Worm (Caenorhabditis elegans) whole organism, late embryonic: Measurements from ENCODE around the gene sid-2.

Source experiments
- C38D4.7 ChIP-seq: fragments of 200-800 bp; sonication (Bioruptor generic); optimal IDR thresholded peaks from 2 replicates; lab custom pipeline; 2018; ENCODE audit warnings: mild to moderate bottlenecking, missing genetic modification characterization, moderate library complexity, missing compliant biosample characterization
- Y22D7AL.16 ChIP-seq: sonication (generic microtip); optimal IDR thresholded peaks from 2 replicates; lab custom pipeline; 2016; ENCODE audit warnings: missing genetic modification characterization, missing compliant biosample characterization
- ceh-2 ChIP-seq: sonication (generic microtip); optimal IDR thresholded peaks from 2 replicates; lab custom pipeline; 2016; ENCODE audit warnings: missing genotype, missing genetic modification characterization, missing compliant biosample characterization
- dmd-4 ChIP-seq: sonication (generic microtip); optimal IDR thresholded peaks from 2 replicates; lab custom pipeline; 2016; ENCODE audit warnings: borderline replicate concordance, missing genetic modification characterization, missing compliant biosample characterization
- elt-2 ChIP-seq: sonication (generic microtip); optimal IDR thresholded peaks from 2 replicates; lab custom pipeline; 2016; ENCODE audit warnings: missing genetic modification reagents, missing genetic modification characterization, missing compliant biosample characterization
- lin-11 ChIP-seq: fragments of 200-800 bp; sonication (Bioruptor generic); optimal IDR thresholded peaks from 2 replicates; lab custom pipeline; 2018; ENCODE audit warnings: mild to moderate bottlenecking, missing genetic modification characterization, missing compliant biosample characterization
- pqm-1 ChIP-seq: sonication (generic microtip); optimal IDR thresholded peaks from 2 replicates; lab custom pipeline; 2016; ENCODE audit warnings: missing genetic modification characterization, missing compliant biosample characterization
- sox-4 ChIP-seq: sonication (generic microtip); optimal IDR thresholded peaks from 2 replicates; lab custom pipeline; 2017; ENCODE audit warnings: mild to moderate bottlenecking, missing genetic modification characterization, inconsistent platforms, missing compliant biosample characterization
- ztf-16 ChIP-seq: sonication (generic microtip); optimal IDR thresholded peaks from 2 replicates; lab custom pipeline; 2017; ENCODE audit warnings: missing genetic modification characterization, missing compliant biosample characterization

ce11 chrIII:13710666-13711065 lies 31.4 kb downstream of the sid-2 start:
- no peak for TF ChIP-seq elt-2
- no peak for TF ChIP-seq pqm-1 (tag; lab: Kevin White, UChicago)
- no peak for TF ChIP-seq ceh-2
- TF ChIP-seq ztf-16: no peak
- no peak for TF ChIP-seq sox-4 (tag; lab: Kevin White, UChicago)
- TF ChIP-seq Y22D7AL.16 (tag; lab: Kevin White, UChicago): no peak
- TF ChIP-seq dmd-4 (tag; lab: Kevin White, UChicago): no peak
- no peak for TF ChIP-seq C38D4.7 (GFP tag; lab: Kevin White, UChicago)
- TF ChIP-seq lin-11 (tag; lab: Kevin White, UChicago): no peak
